Fruit fly (Drosophila melanogaster) whole organism, embryonic: Measurements from ENCODE around the gene CG5516.
A peak's percentile ranks its signal among the peaks of the same experiment; 100 is the strongest.

Source experiments
- Adf1 ChIP-seq: fragments of 200-800 bp; sonication (Bioruptor generic); IDR thresholded peaks from 2 replicates; pipeline ENCODE4 v1.3.6; 2022; ENCODE audit warnings: missing biosample characterization, missing genetic modification characterization
- Antp ChIP-seq: fragments of 200-800 bp; sonication (Bioruptor generic); optimal IDR thresholded peaks from 3 replicates; lab custom pipeline; 2016; ENCODE audit warnings: missing biosample characterization, missing genetic modification characterization
- BEAF-32 ChIP-seq: fragments of 200-800 bp; sonication (Bioruptor generic); optimal IDR thresholded peaks from 3 replicates; lab custom pipeline; 2017; ENCODE audit warnings: missing biosample characterization, missing genetic modification characterization, mild to moderate bottlenecking, moderate library complexity, missing genetic modification reagents
- Bdp1 ChIP-seq: fragments of 200-800 bp; sonication (Bioruptor generic); optimal IDR thresholded peaks from 3 replicates; lab custom pipeline; 2016; ENCODE audit warnings: missing biosample characterization, missing genetic modification characterization
- BtbVII ChIP-seq: fragments of 200-800 bp; sonication (Bioruptor generic); optimal IDR thresholded peaks from 3 replicates; lab custom pipeline; 2017; ENCODE audit warnings: missing biosample characterization, mild to moderate bottlenecking, missing genetic modification characterization
- CG10209 ChIP-seq: fragments of 200-800 bp; sonication (Bioruptor generic); optimal IDR thresholded peaks from 3 replicates; lab custom pipeline; 2017; ENCODE audit warnings: missing biosample characterization, mild to moderate bottlenecking, missing genetic modification characterization, missing genetic modification reagents
- CG10274 ChIP-seq: fragments of 200-800 bp; sonication (Bioruptor generic); optimal IDR thresholded peaks from 3 replicates; lab custom pipeline; 2017; ENCODE audit warnings: missing biosample characterization, mild to moderate bottlenecking, missing genetic modification characterization
- CG10565 ChIP-seq: fragments of 200-800 bp; sonication (Bioruptor generic); optimal IDR thresholded peaks from 3 replicates; lab custom pipeline; 2016; ENCODE audit warnings: missing biosample characterization, mild to moderate bottlenecking, missing genetic modification characterization
- CG15073 ChIP-seq: fragments of 200-800 bp; sonication (Bioruptor generic); optimal IDR thresholded peaks from 2 replicates; lab custom pipeline; 2016; ENCODE audit warnings: missing biosample characterization, missing genetic modification characterization
- CG15601 ChIP-seq: fragments of 200-800 bp; sonication (Bioruptor generic); optimal IDR thresholded peaks from 3 replicates; lab custom pipeline; 2019; ENCODE audit warnings: missing biosample characterization, mild to moderate bottlenecking, missing genetic modification characterization, moderate library complexity
- CG16779 ChIP-seq: fragments of 200-800 bp; sonication (Bioruptor generic); IDR thresholded peaks from 2 replicates; pipeline ENCODE4 v1.3.6; 2022; ENCODE audit warnings: missing biosample characterization, missing genetic modification characterization
- CG17802 ChIP-seq: fragments of 200-800 bp; sonication (Bioruptor generic); optimal IDR thresholded peaks from 2 replicates; lab custom pipeline; 2018; ENCODE audit warnings: missing biosample characterization, mild to moderate bottlenecking, missing genetic modification characterization, moderate library complexity
- CG17829 ChIP-seq: fragments of 200-800 bp; optimal IDR thresholded peaks from 2 replicates; lab custom pipeline; 2019; ENCODE audit warnings: missing biosample characterization, mild to moderate bottlenecking, missing genetic modification characterization, moderate library complexity
- CG18476 ChIP-seq: fragments of 200-800 bp; sonication (Bioruptor generic); optimal IDR thresholded peaks from 2 replicates; lab custom pipeline; 2016; ENCODE audit warnings: missing biosample characterization, mild to moderate bottlenecking, missing genetic modification characterization
- CG2889 ChIP-seq: fragments of 200-800 bp; sonication (Bioruptor generic); IDR thresholded peaks from 3 replicates; pipeline ENCODE4 v1.3.6; 2022; ENCODE audit warnings: missing biosample characterization, missing genetic modification characterization
- CG7839 ChIP-seq: fragments of 200-800 bp; sonication (Bioruptor generic); optimal IDR thresholded peaks from 3 replicates; lab custom pipeline; 2018; ENCODE audit warnings: missing biosample characterization, mild to moderate bottlenecking, missing genetic modification characterization, moderate library complexity
- CG8281 ChIP-seq: fragments of 200-800 bp; sonication (Bioruptor generic); optimal IDR thresholded peaks from 2 replicates; lab custom pipeline; 2018; ENCODE audit warnings: missing biosample characterization, mild to moderate bottlenecking, missing genetic modification characterization, moderate library complexity
- CG8765 ChIP-seq: fragments of 200-800 bp; sonication (Bioruptor generic); IDR thresholded peaks from 2 replicates; pipeline ENCODE4 v1.3.6; 2022; ENCODE audit warnings: missing biosample characterization, missing genetic modification characterization
- CG8924 ChIP-seq: fragments of 200-800 bp; optimal IDR thresholded peaks from 3 replicates; lab custom pipeline; 2019; ENCODE audit warnings: missing biosample characterization, mild to moderate bottlenecking, missing genetic modification characterization, moderate library complexity
- CG9609 ChIP-seq: fragments of 200-800 bp; sonication (Bioruptor generic); optimal IDR thresholded peaks from 3 replicates; lab custom pipeline; 2016; ENCODE audit warnings: missing biosample characterization, missing genetic modification characterization
- E2f1 ChIP-seq: fragments of 200-800 bp; sonication (Bioruptor generic); IDR thresholded peaks from 2 replicates; pipeline ENCODE4 v1.3.6; 2022; ENCODE audit warnings: missing biosample characterization, missing genetic modification characterization
- Hr3 ChIP-seq: fragments of 200-800 bp; sonication (Bioruptor generic); optimal IDR thresholded peaks from 3 replicates; lab custom pipeline; 2016; ENCODE audit warnings: missing biosample characterization, missing genetic modification characterization
- Hr78 ChIP-seq, 2 experiments: fragments of 200-800 bp in 1 of 2; fragments of >200 bp in 1 of 2; sonication (Bioruptor generic) in 1 of 2; optimal IDR thresholded peaks; 2 replicates each; lab custom pipeline; 2017 to 2019; ENCODE audit warnings: missing biosample characterization in 2 of 2, missing genetic modification characterization in 2 of 2, mild to moderate bottlenecking in 1 of 2, moderate library complexity in 1 of 2
- MTF-1 ChIP-seq: fragments of 200-800 bp; sonication (Bioruptor generic); optimal IDR thresholded peaks from 2 replicates; lab custom pipeline; 2018; ENCODE audit warnings: missing biosample characterization, mild to moderate bottlenecking, missing genetic modification characterization, borderline replicate concordance
- Myb ChIP-seq: fragments of 200-800 bp; sonication (Bioruptor generic); optimal IDR thresholded peaks from 2 replicates; lab custom pipeline; 2016; ENCODE audit warnings: missing biosample characterization, missing genetic modification characterization
- NfI ChIP-seq: fragments of 200-800 bp; sonication (Bioruptor generic); optimal IDR thresholded peaks from 3 replicates; lab custom pipeline; 2018; ENCODE audit warnings: missing biosample characterization, mild to moderate bottlenecking, missing genetic modification characterization, moderate library complexity
- PHDP ChIP-seq: fragments of 200-800 bp; sonication (Bioruptor generic); optimal IDR thresholded peaks from 3 replicates; lab custom pipeline; 2018; ENCODE audit warnings: missing biosample characterization, mild to moderate bottlenecking, missing genetic modification characterization, moderate library complexity
- Ptx1 ChIP-seq: fragments of 200-800 bp; sonication (Bioruptor generic); IDR thresholded peaks from 2 replicates; pipeline ENCODE4 v1.3.6; 2022; ENCODE audit warnings: missing biosample characterization, missing genetic modification characterization
- TFAM ChIP-seq: fragments of 200-800 bp; sonication (Bioruptor generic); optimal IDR thresholded peaks from 2 replicates; lab custom pipeline; 2017; ENCODE audit warnings: missing biosample characterization, missing genetic modification characterization, inconsistent platforms
- Xbp1 ChIP-seq: fragments of 200-800 bp; sonication (Bioruptor generic); optimal IDR thresholded peaks from 3 replicates; lab custom pipeline; 2016; ENCODE audit warnings: missing biosample characterization, mild to moderate bottlenecking, missing genetic modification characterization
- ato ChIP-seq: fragments of 200-800 bp; sonication (Bioruptor generic); IDR thresholded peaks from 2 replicates; pipeline ENCODE4 v1.3.6; 2022; ENCODE audit warnings: missing biosample characterization, missing genetic modification characterization; ENCODE audit not compliant: partially characterized antibody
- bigmax ChIP-seq: fragments of 200-800 bp; sonication (Bioruptor generic); optimal IDR thresholded peaks from 2 replicates; lab custom pipeline; 2018; ENCODE audit warnings: missing biosample characterization, mild to moderate bottlenecking, missing genetic modification characterization
- bsh ChIP-seq, 2 experiments: fragments of 200-800 bp; sonication (Bioruptor generic); optimal IDR thresholded peaks; 2 replicates each; lab custom pipeline; 2017 to 2018; ENCODE audit warnings: mild to moderate bottlenecking in 2 of 2, missing biosample characterization in 2 of 2, missing genetic modification characterization in 2 of 2, moderate library complexity in 1 of 2
- crp ChIP-seq, 2 experiments: fragments of 200-800 bp; sonication (Bioruptor generic); optimal IDR thresholded peaks; 2 replicates in 1 of 2; 3 replicates in 1 of 2; lab custom pipeline; 2017; ENCODE audit warnings: missing biosample characterization in 2 of 2, missing genetic modification characterization in 2 of 2, mild to moderate bottlenecking in 1 of 2, moderate library complexity in 1 of 2
- cwo ChIP-seq: fragments of 200-800 bp; sonication (Bioruptor generic); optimal IDR thresholded peaks from 3 replicates; lab custom pipeline; 2017; ENCODE audit warnings: missing biosample characterization, missing genetic modification characterization, mild to moderate bottlenecking, moderate library complexity, missing genetic modification reagents
- exex ChIP-seq: fragments of 200-800 bp; sonication (Bioruptor generic); optimal IDR thresholded peaks from 4 replicates; lab custom pipeline; 2018; ENCODE audit warnings: missing biosample characterization, mild to moderate bottlenecking, missing genetic modification characterization, moderate library complexity
- eyg ChIP-seq: fragments of 200-800 bp; sonication (Bioruptor generic); optimal IDR thresholded peaks from 3 replicates; lab custom pipeline; 2016; ENCODE audit warnings: missing biosample characterization, missing genetic modification characterization
- fd96Cb ChIP-seq: fragments of 200-800 bp; sonication (Bioruptor generic); optimal IDR thresholded peaks from 2 replicates; lab custom pipeline; 2018; ENCODE audit warnings: missing biosample characterization, mild to moderate bottlenecking, missing genetic modification characterization, moderate library complexity
- fru ChIP-seq: fragments of >200 bp; optimal IDR thresholded peaks from 2 replicates; lab custom pipeline; 2017
- gsb-n ChIP-seq: fragments of 200-800 bp; sonication (Bioruptor generic); optimal IDR thresholded peaks from 3 replicates; lab custom pipeline; 2018; ENCODE audit warnings: missing biosample characterization, mild to moderate bottlenecking, missing genetic modification characterization
- jing ChIP-seq: fragments of 200-800 bp; sonication (Bioruptor generic); optimal IDR thresholded peaks from 2 replicates; lab custom pipeline; 2018; ENCODE audit warnings: missing biosample characterization, mild to moderate bottlenecking, missing genetic modification characterization
- lab ChIP-seq: fragments of 200-800 bp; sonication (Bioruptor generic); optimal IDR thresholded peaks from 3 replicates; lab custom pipeline; 2017; ENCODE audit warnings: missing biosample characterization, missing genetic modification characterization, mild to moderate bottlenecking, moderate library complexity, missing genetic modification reagents
- lbe ChIP-seq: fragments of 200-800 bp; sonication (Bioruptor generic); optimal IDR thresholded peaks from 2 replicates; lab custom pipeline; 2016; ENCODE audit warnings: missing biosample characterization, mild to moderate bottlenecking, missing genetic modification characterization
- sc ChIP-seq, 3 experiments: fragments of >200 bp in 2 of 3; fragments of 200-800 bp in 1 of 3; sonication (Bioruptor generic) in 1 of 3; optimal IDR thresholded peaks; 2 replicates in 2 of 3; 3 replicates in 1 of 3; lab custom pipeline; 2017; ENCODE audit warnings: mild to moderate bottlenecking in 1 of 3, missing biosample characterization in 1 of 3, missing genetic modification characterization in 1 of 3, missing genetic modification reagents in 1 of 3
- sens ChIP-seq: fragments of 200-800 bp; sonication (Bioruptor generic); peaks from one replicate; lab custom pipeline; 2016; ENCODE audit warnings: missing biosample characterization, missing genetic modification characterization
- sima ChIP-seq: fragments of 200-800 bp; sonication (Bioruptor generic); optimal IDR thresholded peaks from 2 replicates; lab custom pipeline; 2016; ENCODE audit warnings: missing biosample characterization, missing genetic modification characterization
- tgo ChIP-seq: fragments of 200-800 bp; sonication (Bioruptor generic); IDR thresholded peaks from 3 replicates; pipeline ENCODE4 v1.3.6; 2022; ENCODE audit warnings: missing biosample characterization, missing genetic modification characterization
- tna ChIP-seq: fragments of 200-800 bp; sonication (Bioruptor generic); IDR thresholded peaks from 2 replicates; pipeline ENCODE4 v1.3.6; 2022; ENCODE audit warnings: missing biosample characterization, missing genetic modification characterization; ENCODE audit not compliant: partially characterized antibody
- unpg ChIP-seq: fragments of 200-800 bp; sonication (Bioruptor generic); optimal IDR thresholded peaks from 3 replicates; lab custom pipeline; 2018; ENCODE audit warnings: missing biosample characterization, mild to moderate bottlenecking, missing genetic modification characterization, moderate library complexity

Gene CG5516

DNA sequence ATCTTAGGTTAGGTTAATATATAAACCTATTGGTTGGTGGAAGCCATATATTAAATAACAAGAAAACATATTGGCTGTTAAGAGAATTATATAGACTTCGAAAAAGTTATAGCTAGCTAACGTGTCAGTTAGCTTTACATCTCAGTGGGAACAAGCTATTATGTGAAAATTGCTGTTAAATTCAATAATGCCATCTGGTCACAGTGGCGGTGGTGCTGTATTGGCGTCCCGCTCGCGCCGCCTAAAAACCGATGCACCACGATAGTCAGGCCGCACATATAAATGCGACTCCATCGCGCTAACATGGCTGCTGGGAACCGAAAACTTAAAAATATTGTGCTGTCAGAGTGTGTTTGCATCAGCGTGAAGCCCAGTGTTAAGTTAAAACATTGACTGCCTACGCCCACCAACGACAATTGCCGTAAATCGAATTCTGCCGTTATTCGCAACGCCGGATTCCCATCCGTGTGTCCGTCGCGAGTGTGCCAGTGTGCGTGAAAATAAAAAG lies 9.3 kb downstream of the CG5516 start, which contains the start of gene Hel89B (continued):
- TF ChIP-seq NfI (GFP tag; lab: Kevin White, UChicago) (peak; percentile 66), CG15073 (GFP tag; lab: Kevin White, UChicago) (no peak), unpg (GFP tag; lab: Kevin White, UChicago) (peak; percentile 70), MTF-1 (GFP tag; lab: Kevin White, UChicago) (peak; percentile 8), CG10565 (GFP tag; lab: Kevin White, UChicago) (peak; percentile 6), ato (GFP tag; lab: Robert Waterston, UW) (no peak), exex (tag; lab: Kevin White, UChicago) (no peak), Ptx1 (GFP tag; lab: Robert Waterston, UW) (no peak), CG8765 (GFP tag; lab: Robert Waterston, UW) (no peak), bigmax (GFP tag; lab: Kevin White, UChicago) (peak; percentile 85), jing (GFP tag; lab: Kevin White, UChicago) (peak; percentile 29), Bdp1 (GFP tag; lab: Kevin White, UChicago) (peak; percentile 63), cwo (GFP tag; lab: Kevin White, UChicago) (no peak), CG9609 (GFP tag; lab: Kevin White, UChicago) (peak; percentile 66), E2f1 (no peak), CG16779 (GFP tag; lab: Robert Waterston, UW) (no peak), tna (GFP tag; lab: Robert Waterston, UW) (no peak), Adf1 (GFP tag; lab: Robert Waterston, UW) (no peak), CG8281 (no peak), CG7839 (tag; lab: Kevin White, UChicago) (peak; percentile 53), Myb (GFP tag; lab: Kevin White, UChicago) (peak; percentile 54), lbe (GFP tag; lab: Kevin White, UChicago) (no peak), tgo (no peak), TFAM (no peak), Hr78 (GFP tag; optimal IDR thresholded peaks at IDR 0.05; lab: Kevin White, UChicago) (peak in 1 of 2 experiments; percentile 61), lab (GFP tag; lab: Kevin White, UChicago) (peak; percentile 6), CG17802 (peak; percentile 90), sens (GFP tag; lab: Kevin White, UChicago) (peak; percentile 95), BEAF-32 (peak; percentile 95), Hr3 (GFP tag; lab: Kevin White, UChicago) (peak; percentile 73), CG2889 (no peak), sima (GFP tag; lab: Kevin White, UChicago) (peak; percentile 20), gsb-n (peak; percentile 63), BtbVII (GFP tag; lab: Kevin White, UChicago) (peak; percentile 13), CG18476 (GFP tag; lab: Kevin White, UChicago) (peak; percentile 56), Xbp1 (GFP tag; lab: Kevin White, UChicago) (peak; percentile 80), PHDP (tag; lab: Kevin White, UChicago) (peak; percentile 35), eyg (GFP tag; lab: Kevin White, UChicago) (peak; percentile 3), CG17829 (peak; percentile 68), bsh (GFP tag; optimal IDR thresholded peaks at IDR 0.05; lab: Kevin White, UChicago) (peak in 1 of 2 experiments; percentile 54), CG10209 (GFP tag; lab: Kevin White, UChicago) (peak; percentile 40), CG8924 (peak; percentile 60), fd96Cb (tag; lab: Kevin White, UChicago) (peak; percentile 65), crp (GFP tag; optimal IDR thresholded peaks at IDR 0.05; lab: Kevin White, UChicago) (peak in 1 of 2 experiments; percentile 35), Antp (GFP tag; lab: Kevin White, UChicago) (peak; percentile 50), CG15601 (tag; lab: Kevin White, UChicago) (peak; percentile 46), sc (optimal IDR thresholded peaks at IDR 0.05; lab: Kevin White, UChicago) (no peak), sc (GFP tag; optimal IDR thresholded peaks at IDR 0.05; lab: Kevin White, UChicago) (no peak), fru (lab: Kevin White, UChicago) (no peak), CG10274 (GFP tag; lab: Kevin White, UChicago) (no peak)
